Fruit fly (Drosophila melanogaster) whole organism: Measurements from ENCODE around the gene Mlp84B.

ENCODE experiments used
- CG8478 ChIP-seq: fragments of >200 bp; optimal IDR thresholded peaks from 2 replicates; lab custom pipeline; 2018; ENCODE audit warnings: inconsistent platforms
- Dll ChIP-seq: fragments of >200 bp; optimal IDR thresholded peaks from 2 replicates; lab custom pipeline; 2017
- psq ChIP-seq: fragments of >200 bp; optimal IDR thresholded peaks from 2 replicates; lab custom pipeline; 2017

- no peak for TF ChIP-seq Dll (lab: Kevin White, UChicago)
- no peak for TF ChIP-seq CG8478 (lab: Kevin White, UChicago)
- TF ChIP-seq psq (lab: Kevin White, UChicago): no peak
Measured at dm6 chr3R:7080157-7080916, 37.2 kb downstream of the Mlp84B start, which contains the start of gene Ref1.
